Worm (Caenorhabditis elegans): ENCODE data around the gene C09E7.7.

DNA sequence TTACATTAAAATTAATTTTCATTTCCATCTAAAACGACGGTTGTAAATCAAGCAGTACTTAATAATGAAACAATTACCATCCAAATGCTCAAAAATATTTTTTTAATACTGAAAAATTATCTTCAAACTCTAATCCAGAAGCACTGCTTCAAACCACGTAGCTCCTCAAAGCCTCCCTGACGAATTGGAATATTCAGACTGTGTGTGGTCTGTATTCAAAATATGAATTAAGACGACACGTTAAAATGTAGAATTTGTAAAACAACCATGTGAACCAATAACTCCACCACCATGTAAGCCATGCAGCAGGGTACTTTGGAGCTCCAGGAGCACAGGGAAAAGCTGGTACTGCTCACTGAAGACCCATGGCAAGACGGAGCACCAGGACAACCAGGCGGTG, 28.4 kb upstream of the C09E7.7 start, which contains the start of gene F27B3.8:
- TF ChIP-seq sea-1 (GFP tag; conservative IDR thresholded peaks at IDR 0.05), result no peak
- no peak for TF ChIP-seq hmbx-1 (tag; optimal IDR thresholded peaks at IDR 0.05)
- no peak for TF ChIP-seq ama-1 (optimal IDR thresholded peaks at IDR 0.05)
- TF ChIP-seq pes-1 (GFP tag; IDR thresholded peaks at IDR 0.05), result no peak
- TF ChIP-seq flt-1 (GFP tag; IDR thresholded peaks at IDR 0.05), result no peak
- no peak for TF ChIP-seq ets-7 (tag; optimal IDR thresholded peaks at IDR 0.05)
- TF ChIP-seq hmg-4 (GFP tag; optimal IDR thresholded peaks at IDR 0.05), result no peak
- TF ChIP-seq scrt-1 (GFP tag; IDR thresholded peaks at IDR 0.05), result no peak
- TF ChIP-seq tbx-37 (GFP tag; conservative IDR thresholded peaks at IDR 0.05), result no peak

All from whole organism, early embryonic.